Worm (Caenorhabditis elegans): ENCODE data around the gene rbc-2.

DNA sequence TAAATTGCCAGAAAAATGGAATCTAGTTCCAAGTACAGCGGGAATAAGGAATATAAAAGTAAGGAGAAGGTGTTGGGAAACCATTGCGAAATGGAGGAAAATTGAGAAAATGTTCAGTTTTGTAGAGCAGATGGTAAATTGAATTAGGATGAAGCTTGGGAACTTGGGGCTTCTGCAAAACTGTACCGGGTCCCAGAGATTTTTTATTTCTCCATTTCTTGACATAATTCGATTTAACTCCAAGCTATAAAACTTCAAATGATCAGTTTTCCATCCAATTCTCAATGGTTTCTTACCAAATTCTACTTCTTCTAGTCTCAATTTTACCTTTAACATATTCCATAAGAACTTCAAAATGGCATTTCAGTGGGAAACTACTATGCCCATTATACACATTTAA lies 60.3 kb downstream of the rbc-2 start, which contains the start of the genes E02H9.9 and E02H9.1:
- TF ChIP-seq F39B2.1 (GFP tag; IDR thresholded peaks at IDR 0.05), result no peak
- no peak for TF ChIP-seq unc-62 (GFP tag; optimal IDR thresholded peaks at IDR 0.05)
- no peak for TF ChIP-seq zfh-2 (GFP tag; conservative IDR thresholded peaks at IDR 0.05)
